Worm (Caenorhabditis elegans): ENCODE measurements around the gene grd-10.
"Not testable (repeated sequence)": the region's sequence is repeated elsewhere in the genome, so short reads cannot be mapped to it uniquely, and the experiment has no call there.

grd-10 gene

ce11 chrIV:3440848-3441247 is at the start of gene grd-10:
Gene grd-10 (plus strand): TSS chrIV:3441055.
- no peak for TF ChIP-seq flt-1 (GFP tag; IDR thresholded peaks at IDR 0.05)
- no peak for TF ChIP-seq ztf-23 (GFP tag; IDR thresholded peaks at IDR 0.05)
- TF ChIP-seq ref-1 (GFP tag; conservative IDR thresholded peaks at IDR 0.05), result no peak
- no peak for TF ChIP-seq cog-1 (tag; optimal IDR thresholded peaks at IDR 0.05)
- no peak for TF ChIP-seq tab-1 (GFP tag; IDR thresholded peaks at IDR 0.05)

ce11 chrIV:3394066-3394465 is 46.8 kb upstream of the grd-10 start, which contains the start of gene C04C3.4:
Gene C04C3.4 (plus strand): TSS chrIV:3394366.
- TF ChIP-seq klf-2 (GFP tag; conservative IDR thresholded peaks at IDR 0.05); T22C8.4 (GFP tag; IDR thresholded peaks at IDR 0.05); flt-1 (GFP tag; IDR thresholded peaks at IDR 0.05): not testable (repeated sequence)

DNA sequence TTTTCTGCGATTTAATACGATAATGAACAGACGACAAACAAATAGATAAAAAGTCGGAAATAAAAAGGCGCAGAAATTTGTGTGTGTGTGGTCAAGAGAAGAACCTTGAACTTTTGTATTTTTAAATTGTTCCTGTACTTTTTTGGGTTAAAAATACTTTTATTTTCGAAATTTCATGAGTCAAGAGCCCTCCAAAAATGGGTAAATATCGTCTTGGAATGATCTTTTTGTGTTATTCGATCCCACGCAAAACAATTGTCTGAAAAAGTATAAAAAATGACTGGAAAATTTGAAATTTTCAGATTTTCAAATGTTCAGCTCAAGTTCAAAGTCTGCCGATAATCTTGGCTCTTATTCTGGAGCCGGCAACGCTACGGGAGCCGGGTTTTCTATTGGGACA is 45.3 kb upstream of the grd-10 start, which contains the start of gene C04C3.14:
Gene C04C3.14 (plus strand): TSS at position 301 of the 400 bp plus-strand sequence.
- TF ChIP-seq ref-1 (GFP tag; conservative IDR thresholded peaks at IDR 0.05) (no peak), ztf-23 (GFP tag; IDR thresholded peaks at IDR 0.05) (no peak), cog-1 (tag; optimal IDR thresholded peaks at IDR 0.05) (no peak), ztf-29 (GFP tag; IDR thresholded peaks at IDR 0.05) (no peak), flt-1 (GFP tag; IDR thresholded peaks at IDR 0.05) (no peak), T22C8.4 (GFP tag; IDR thresholded peaks at IDR 0.05) (no peak), med-1 (GFP tag; optimal IDR thresholded peaks at IDR 0.05; ENCODE audit: insufficient read depth) (no peak), tab-1 (GFP tag; IDR thresholded peaks at IDR 0.05) (no peak), klf-2 (GFP tag; conservative IDR thresholded peaks at IDR 0.05) (no peak)

ce11 chrIV:3398078-3398477 is 42.8 kb upstream of the grd-10 start:
- TF ChIP-seq T22C8.4 (GFP tag; IDR thresholded peaks at IDR 0.05) (no peak), med-1 (GFP tag; optimal IDR thresholded peaks at IDR 0.05; ENCODE audit: insufficient read depth) (no peak), ref-1 (GFP tag; conservative IDR thresholded peaks at IDR 0.05) (no peak), cog-1 (tag; optimal IDR thresholded peaks at IDR 0.05) (no peak), ztf-29 (GFP tag; IDR thresholded peaks at IDR 0.05) (no peak), klf-2 (GFP tag; conservative IDR thresholded peaks at IDR 0.05) (no peak), ztf-23 (GFP tag; IDR thresholded peaks at IDR 0.05) (no peak), tab-1 (GFP tag; IDR thresholded peaks at IDR 0.05) (no peak), flt-1 (GFP tag; IDR thresholded peaks at IDR 0.05) (no peak)

ce11 chrIV:3399015-3399722 is 41.7 kb upstream of the grd-10 start, which contains the start of the genes dyf-3 and pdhb-1:
Gene dyf-3 (minus strand): TSS chrIV:3399231.
Gene pdhb-1 (plus strand): TSS chrIV:3399672.
- TF ChIP-seq tab-1 (GFP tag; IDR thresholded peaks at IDR 0.05) (0 out of 2 replicates have a peak, but pooled peaks have one; percentile 41), ztf-29 (GFP tag; IDR thresholded peaks at IDR 0.05) (peak; percentile 84), med-1 (GFP tag; optimal IDR thresholded peaks at IDR 0.05; ENCODE audit: insufficient read depth) (no peak)

ce11 chrIV:3400941-3401340 is 39.9 kb upstream of the grd-10 start:
- no peak for TF ChIP-seq flt-1 (GFP tag; IDR thresholded peaks at IDR 0.05)
- TF ChIP-seq ref-1 (GFP tag; conservative IDR thresholded peaks at IDR 0.05), result no peak
- no peak for TF ChIP-seq ztf-23 (GFP tag; IDR thresholded peaks at IDR 0.05)
- TF ChIP-seq tab-1 (GFP tag; IDR thresholded peaks at IDR 0.05), result no peak
- no peak for TF ChIP-seq T22C8.4 (GFP tag; IDR thresholded peaks at IDR 0.05)
- no peak for TF ChIP-seq ztf-29 (GFP tag; IDR thresholded peaks at IDR 0.05)
- no peak for TF ChIP-seq cog-1 (tag; optimal IDR thresholded peaks at IDR 0.05)
- TF ChIP-seq klf-2 (GFP tag; conservative IDR thresholded peaks at IDR 0.05), result no peak
- no peak for TF ChIP-seq med-1 (GFP tag; optimal IDR thresholded peaks at IDR 0.05; ENCODE audit: insufficient read depth)

- no peak for TF ChIP-seq klf-2 (GFP tag; conservative IDR thresholded peaks at IDR 0.05)
These were observed 25.5 kb upstream of the grd-10 start, which contains the start of gene lgc-9 for ce11 chrIV:3415383-3415782. Gene lgc-9 (plus strand): TSS chrIV:3415683.

DNA sequence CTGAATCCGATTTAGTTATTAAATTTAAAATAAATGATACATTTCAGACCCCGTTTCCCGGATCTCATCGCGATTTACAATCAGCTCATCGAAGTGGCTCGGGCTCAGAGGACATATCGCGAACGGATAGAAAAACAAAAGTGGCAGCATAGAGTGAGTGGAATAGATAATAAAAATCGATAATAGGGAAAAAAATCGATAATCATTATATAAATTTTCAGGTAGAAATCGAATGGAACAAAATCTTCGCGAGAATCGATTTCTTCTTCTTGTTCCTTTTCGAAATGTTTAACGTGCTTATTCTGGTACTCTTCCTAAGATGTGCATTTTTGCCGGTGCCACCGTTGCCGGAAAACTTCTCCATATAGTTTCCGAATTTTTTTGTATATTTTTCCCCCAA is 22.1 kb upstream of the grd-10 start:
- TF ChIP-seq ref-1 (GFP tag; conservative IDR thresholded peaks at IDR 0.05) (no peak), T22C8.4 (GFP tag; IDR thresholded peaks at IDR 0.05) (peak; percentile 59; the same call in 1 of the 2 replicates)

DNA sequence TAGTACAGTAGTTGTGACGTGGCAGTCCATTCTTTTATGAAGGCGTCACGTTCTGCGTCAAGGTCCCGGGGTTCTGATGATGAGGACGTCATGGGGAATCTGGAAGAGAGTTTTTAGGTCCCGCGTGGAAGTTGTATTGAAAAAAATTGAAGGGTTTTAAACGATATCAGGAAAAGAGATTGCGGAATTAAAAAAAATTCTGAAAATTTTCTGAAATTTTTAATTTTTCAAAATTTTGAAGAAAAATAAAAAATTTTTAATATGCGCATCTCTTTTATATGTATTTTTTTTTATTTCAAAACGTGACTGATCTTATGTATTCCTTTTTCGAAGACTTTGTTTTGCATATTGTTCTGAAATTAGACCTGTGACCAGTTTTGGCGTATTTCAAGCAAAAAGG is 18.3 kb upstream of the grd-10 start, which contains the start of gene C04C3.6:
Gene C04C3.6 (minus strand): TSS at position 101 of the 400 bp plus-strand sequence.
- TF ChIP-seq ref-1 (GFP tag; conservative IDR thresholded peaks at IDR 0.05) (no peak), T22C8.4 (GFP tag; IDR thresholded peaks at IDR 0.05) (no peak), flt-1 (GFP tag; IDR thresholded peaks at IDR 0.05) (no peak), tab-1 (GFP tag; IDR thresholded peaks at IDR 0.05) (no peak), ztf-29 (GFP tag; IDR thresholded peaks at IDR 0.05) (no peak), ztf-23 (GFP tag; IDR thresholded peaks at IDR 0.05) (no peak), klf-2 (GFP tag; conservative IDR thresholded peaks at IDR 0.05) (no peak)

DNA sequence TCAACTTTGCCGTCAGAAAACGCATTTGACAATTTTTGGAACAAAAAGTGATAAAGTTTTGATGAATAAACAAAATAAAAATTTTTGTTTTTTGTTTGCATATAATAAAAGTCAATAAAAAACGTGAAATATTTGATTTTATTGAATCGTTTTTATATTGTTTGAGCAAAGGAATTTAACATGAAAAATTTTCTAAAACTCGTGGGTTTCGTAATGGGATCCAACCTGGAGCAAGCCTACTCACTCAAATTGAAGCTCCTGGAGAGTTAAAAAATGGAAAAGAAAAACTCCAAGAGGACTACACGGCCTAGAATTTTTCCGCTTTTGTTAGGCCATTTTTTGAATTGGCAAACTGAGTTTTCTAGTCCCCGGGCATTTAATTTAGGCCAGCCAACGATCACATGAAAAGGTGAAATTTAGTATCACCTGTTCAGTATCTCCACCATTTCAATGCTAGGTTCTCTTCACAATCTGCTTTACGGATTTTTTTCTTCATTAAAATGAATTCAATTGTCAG is 12.4 kb upstream of the grd-10 start, which contains the start of the genes C04C3.9 and srz-60:
Gene C04C3.9 (minus strand): TSS at position 101 of the 517 bp plus-strand sequence.
Gene srz-60 (plus strand): TSS at position 467 of the 517 bp plus-strand sequence.
- no peak for TF ChIP-seq flt-1 (GFP tag; IDR thresholded peaks at IDR 0.05)
- TF ChIP-seq klf-2 (GFP tag; conservative IDR thresholded peaks at IDR 0.05), result no peak
- TF ChIP-seq med-1 (GFP tag; optimal IDR thresholded peaks at IDR 0.05; ENCODE audit: insufficient read depth), result no peak
- TF ChIP-seq T22C8.4 (GFP tag; IDR thresholded peaks at IDR 0.05), result no peak
- no peak for TF ChIP-seq ztf-29 (GFP tag; IDR thresholded peaks at IDR 0.05)
- TF ChIP-seq ref-1 (GFP tag; conservative IDR thresholded peaks at IDR 0.05), result no peak
- no peak for TF ChIP-seq tab-1 (GFP tag; IDR thresholded peaks at IDR 0.05)
- TF ChIP-seq cog-1 (tag; optimal IDR thresholded peaks at IDR 0.05), result no peak
- no peak for TF ChIP-seq ztf-23 (GFP tag; IDR thresholded peaks at IDR 0.05)

Data from whole organism, midembryonic.